Worm (Caenorhabditis elegans) whole organism, young adult: ENCODE measurements around the gene orc-4.

Experiments
- F23B12.7 ChIP-seq: sonication (generic microtip); optimal IDR thresholded peaks from 2 replicates; lab custom pipeline; 2017; ENCODE audit warnings: missing genetic modification characterization, mild to moderate bottlenecking, missing compliant biosample characterization, antibody characterized with exemption, moderate library complexity; ENCODE audit not compliant: insufficient read depth
- ceh-91 ChIP-seq: fragments of 200-800 bp; sonication (Bioruptor generic); IDR thresholded peaks from 2 replicates; pipeline ENCODE4 v1.3.6; 2022; ENCODE audit warnings: missing genetic modification reagents, missing genetic modification characterization, missing compliant biosample characterization
- rpc-1 ChIP-seq, 2 experiments: fragments of 150-350 bp in 1 of 2; sonication (generic microtip) in 1 of 2; optimal IDR thresholded peaks; 2 replicates each; lab custom pipeline; 2014 to 2018; ENCODE audit warnings: missing biosample characterization in 1 of 2, missing genetic modification characterization in 1 of 2, missing genetic modification reagents in 1 of 2, missing genotype in 1 of 2
- snpc-1.3 ChIP-seq: sonication (generic microtip); optimal IDR thresholded peaks from 2 replicates; lab custom pipeline; 2017; ENCODE audit warnings: missing genetic modification characterization, mild to moderate bottlenecking, missing compliant biosample characterization, antibody characterized with exemption, moderate library complexity, missing genotype, missing genetic modification reagents; ENCODE audit not compliant: insufficient read depth

DNA sequence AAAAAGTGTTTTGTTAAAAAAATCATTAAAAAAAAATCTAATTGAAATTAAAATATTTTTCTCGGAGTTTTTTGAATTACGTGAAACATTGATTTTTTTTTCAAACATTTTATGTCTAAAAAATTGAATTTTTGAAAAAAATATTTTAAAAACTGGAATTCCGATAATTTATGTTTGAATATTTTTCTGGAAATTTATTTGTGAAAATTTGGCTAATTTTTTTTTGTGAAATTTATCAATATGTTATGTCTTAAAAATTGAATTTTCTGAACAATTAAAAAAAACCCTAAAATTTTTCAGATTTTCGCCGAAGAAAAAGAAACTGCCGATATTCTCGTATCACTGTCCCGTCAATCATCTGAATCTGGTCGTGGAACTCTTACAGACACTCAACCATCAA lies 33.6 kb upstream of the orc-4 start, which contains the start of gene Y39A1A.24:
- TF ChIP-seq snpc-1.3 (tag; lab: Kevin White, UChicago) (no peak), F23B12.7 (tag; lab: Kevin White, UChicago) (no peak), ceh-91 (no peak), rpc-1 (optimal IDR thresholded peaks at IDR 0.05; lab: Kevin White, UChicago) (no peak), rpc-1 (tag; optimal IDR thresholded peaks at IDR 0.05; lab: Kevin White, UChicago) (no peak)
